Worm (Caenorhabditis elegans) whole organism, L4/young adult: ENCODE measurements around the gene F58E6.5.

Experiments
- W03F9.2 ChIP-seq: fragments of 150-350 bp; optimal IDR thresholded peaks from 2 replicates; lab custom pipeline; 2014; ENCODE audit warnings: missing biosample characterization, missing genetic modification characterization
- dao-5 ChIP-seq: sonication (generic microtip); optimal IDR thresholded peaks from 2 replicates; lab custom pipeline; 2016; ENCODE audit warnings: missing genotype, missing genetic modification characterization, moderate library complexity, missing compliant biosample characterization
- him-1 ChIP-seq: sonication (generic microtip); optimal IDR thresholded peaks from 2 replicates; lab custom pipeline; 2016; ENCODE audit warnings: missing genotype, missing genetic modification reagents, missing genetic modification characterization, missing compliant biosample characterization

ce11 chrV:9782045-9782444 is 27.7 kb upstream of the F58E6.5 start:
- TF ChIP-seq him-1 (tag; lab: Kevin White, UChicago), result no peak
- no peak for TF ChIP-seq dao-5 (tag; lab: Kevin White, UChicago)
- no peak for TF ChIP-seq W03F9.2 (tag; lab: Kevin White, UChicago)
